Worm (Caenorhabditis elegans): ENCODE measurements around the gene Y47D7A.13.

Y47D7A.13 gene

ce11 chrV:4387916-4388315 is 47.8 kb downstream of the Y47D7A.13 start:
- TF ChIP-seq T22C8.4 (GFP tag; IDR thresholded peaks at IDR 0.05) (no peak), tab-1 (GFP tag; IDR thresholded peaks at IDR 0.05) (no peak), cog-1 (tag; optimal IDR thresholded peaks at IDR 0.05) (no peak)

ce11 chrV:4387402-4387801 is 48.3 kb downstream of the Y47D7A.13 start, which contains the start of gene F13A2.9:
Gene F13A2.9 (minus strand): TSS chrV:4387502.
- TF ChIP-seq T22C8.4 (GFP tag; IDR thresholded peaks at IDR 0.05) (no peak), klf-2 (GFP tag; conservative IDR thresholded peaks at IDR 0.05) (no peak), med-1 (GFP tag; optimal IDR thresholded peaks at IDR 0.05; ENCODE audit: insufficient read depth) (no peak), cog-1 (tag; optimal IDR thresholded peaks at IDR 0.05) (no peak), ztf-23 (GFP tag; IDR thresholded peaks at IDR 0.05) (no peak), ztf-29 (GFP tag; IDR thresholded peaks at IDR 0.05) (no peak), flt-1 (GFP tag; IDR thresholded peaks at IDR 0.05) (no peak), ref-1 (GFP tag; conservative IDR thresholded peaks at IDR 0.05) (no peak), tab-1 (GFP tag; IDR thresholded peaks at IDR 0.05) (no peak)

ce11 chrV:4386173-4386572 is 49.6 kb downstream of the Y47D7A.13 start, which contains the start of gene F13A2.10:
Gene F13A2.10 (minus strand): TSS chrV:4386273.
- TF ChIP-seq flt-1 (GFP tag; IDR thresholded peaks at IDR 0.05) (no peak), tab-1 (GFP tag; IDR thresholded peaks at IDR 0.05) (no peak), T22C8.4 (GFP tag; IDR thresholded peaks at IDR 0.05) (no peak), klf-2 (GFP tag; conservative IDR thresholded peaks at IDR 0.05) (no peak), cog-1 (tag; optimal IDR thresholded peaks at IDR 0.05) (no peak), ref-1 (GFP tag; conservative IDR thresholded peaks at IDR 0.05) (no peak), ztf-29 (GFP tag; IDR thresholded peaks at IDR 0.05) (no peak), ztf-23 (GFP tag; IDR thresholded peaks at IDR 0.05) (no peak), med-1 (GFP tag; optimal IDR thresholded peaks at IDR 0.05; ENCODE audit: insufficient read depth) (no peak)
